Worm (Caenorhabditis elegans) whole organism, midembryonic: Measurements from ENCODE around the gene T10D4.19.
"Not testable (repeated sequence)": the region's sequence is repeated elsewhere in the genome, so short reads cannot be mapped to it uniquely, and the experiment has no call there.

ENCODE experiments used
- T22C8.4 ChIP-seq: fragments of 200-800 bp; sonication (Bioruptor generic); IDR thresholded peaks from 2 replicates; pipeline ENCODE4 v1.3.6; 2022; ENCODE audit warnings: missing genetic modification characterization, missing compliant biosample characterization
- cog-1 ChIP-seq: sonication (generic microtip); optimal IDR thresholded peaks from 2 replicates; lab custom pipeline; 2016; ENCODE audit warnings: missing genetic modification characterization, missing compliant biosample characterization
- flt-1 ChIP-seq: fragments of 200-800 bp; sonication (Bioruptor generic); IDR thresholded peaks from 2 replicates; pipeline ENCODE4 v1.3.6; 2022; ENCODE audit warnings: missing genetic modification characterization, missing compliant biosample characterization
- klf-2 ChIP-seq: fragments of 200-800 bp; sonication (Bioruptor generic); conservative IDR thresholded peaks from 2 replicates; pipeline ENCODE4 v1.3.6; 2022; ENCODE audit warnings: missing genetic modification reagents, missing genetic modification characterization, missing compliant biosample characterization
- med-1 ChIP-seq: sonication (generic microtip); optimal IDR thresholded peaks from 2 replicates; lab custom pipeline; 2017; ENCODE audit warnings: missing genetic modification characterization, mild to moderate bottlenecking, missing compliant biosample characterization, antibody characterized with exemption, missing genetic modification reagents; ENCODE audit not compliant: insufficient read depth
- ref-1 ChIP-seq: fragments of 200-800 bp; sonication (Bioruptor generic); conservative IDR thresholded peaks from 2 replicates; pipeline ENCODE4 v1.3.6; 2022; ENCODE audit warnings: missing genetic modification reagents, missing genetic modification characterization, missing compliant biosample characterization
- tab-1 ChIP-seq: fragments of 200-800 bp; sonication (Bioruptor generic); IDR thresholded peaks from 2 replicates; pipeline ENCODE4 v1.3.6; 2022; ENCODE audit warnings: missing genetic modification characterization, missing compliant biosample characterization
- ztf-23 ChIP-seq: fragments of 200-800 bp; sonication (Bioruptor generic); IDR thresholded peaks from 2 replicates; pipeline ENCODE4 v1.3.6; 2022; ENCODE audit warnings: missing genetic modification reagents, missing genetic modification characterization, missing compliant biosample characterization
- ztf-29 ChIP-seq: fragments of 200-800 bp; sonication (Bioruptor generic); IDR thresholded peaks from 2 replicates; pipeline ENCODE4 v1.3.6; 2022; ENCODE audit warnings: missing genetic modification reagents, missing genetic modification characterization, missing compliant biosample characterization

T10D4.19 gene

ce11 chrII:3117471-3117870 lies 34.2 kb upstream of the T10D4.19 start, which contains the start of gene T10D4.7:
Gene T10D4.7 (plus strand): TSS chrII:3117771.
- TF ChIP-seq T22C8.4 (GFP tag; lab: Robert Waterston, UW): no peak

ce11 chrII:3118907-3119382 lies 32.8 kb upstream of the T10D4.19 start, which contains the start of gene T10D4.6:
Gene T10D4.6 (plus strand): TSS chrII:3119332.
- TF ChIP-seq klf-2 (GFP tag; lab: Robert Waterston, UW) (no peak), cog-1 (tag; lab: Kevin White, UChicago) (peak; percentile 15), T22C8.4 (GFP tag; lab: Robert Waterston, UW) (peak; percentile 53)

ce11 chrII:3123206-3123605 lies 28.5 kb upstream of the T10D4.19 start, which contains the start of gene srh-71:
Gene srh-71 (plus strand): TSS chrII:3123506.
- TF ChIP-seq med-1 (GFP tag; lab: Kevin White, UChicago): no peak
- no peak for TF ChIP-seq ztf-29
- TF ChIP-seq ztf-23 (GFP tag; lab: Robert Waterston, UW): no peak
- no peak for TF ChIP-seq tab-1
- TF ChIP-seq flt-1: no peak
- TF ChIP-seq klf-2 (GFP tag; lab: Robert Waterston, UW): no peak
- TF ChIP-seq T22C8.4 (GFP tag; lab: Robert Waterston, UW): no peak
- no peak for TF ChIP-seq ref-1 (GFP tag; lab: Robert Waterston, UW)
- TF ChIP-seq cog-1 (tag; lab: Kevin White, UChicago): no peak

ce11 chrII:3126341-3126740 lies 25.4 kb upstream of the T10D4.19 start, which contains the start of gene ins-19:
Gene ins-19 (minus strand): TSS chrII:3126441.
- TF ChIP-seq ref-1 (GFP tag; lab: Robert Waterston, UW) (no peak), klf-2 (GFP tag; lab: Robert Waterston, UW) (no peak), ztf-23 (GFP tag; lab: Robert Waterston, UW) (no peak), T22C8.4 (GFP tag; lab: Robert Waterston, UW) (no peak), tab-1 (no peak), ztf-29 (no peak), cog-1 (tag; lab: Kevin White, UChicago) (no peak), flt-1 (no peak), med-1 (GFP tag; lab: Kevin White, UChicago) (no peak)

ce11 chrII:3126741-3127140 lies 25.0 kb upstream of the T10D4.19 start, which contains the start of gene ins-31:
Gene ins-31 (plus strand): TSS chrII:3127041.
- TF ChIP-seq ztf-23 (GFP tag; lab: Robert Waterston, UW): 0 out of 2 replicates have a peak, but pooled peaks have one; percentile 32

- TF ChIP-seq klf-2 (GFP tag; lab: Robert Waterston, UW) (no peak), ref-1 (GFP tag; lab: Robert Waterston, UW) (no peak), ztf-23 (GFP tag; lab: Robert Waterston, UW) (no peak), flt-1 (no peak), ztf-29 (no peak)
These were observed 22.7 kb upstream of the T10D4.19 start, which contains the start of gene chil-24 for ce11 chrII:3129007-3129406. Gene chil-24 (plus strand): TSS chrII:3129162.

ce11 chrII:3135293-3135692 lies 16.4 kb upstream of the T10D4.19 start:
- TF ChIP-seq ztf-29: peak; percentile 20; the same call in 1 of the 2 replicates
- TF ChIP-seq ztf-23 (GFP tag; lab: Robert Waterston, UW): no peak

- TF ChIP-seq med-1 (GFP tag; lab: Kevin White, UChicago) (no peak), cog-1 (tag; lab: Kevin White, UChicago) (no peak), flt-1 (no peak), tab-1 (no peak), ref-1 (GFP tag; lab: Robert Waterston, UW) (no peak)
These were observed 13.9 kb upstream of the T10D4.19 start, which contains the start of gene sri-54 for ce11 chrII:3137804-3138203. Gene sri-54 (minus strand): TSS chrII:3137904.

- not testable (repeated sequence) for TF ChIP-seq klf-2 (GFP tag; lab: Robert Waterston, UW); cog-1 (tag; lab: Kevin White, UChicago); flt-1
These were observed 8.9 kb upstream of the T10D4.19 start, which contains the start of gene sri-42 for ce11 chrII:3142855-3143254. Gene sri-42 (minus strand): TSS chrII:3142955.

- not testable (repeated sequence) for TF ChIP-seq ztf-29; T22C8.4 (GFP tag; lab: Robert Waterston, UW); med-1 (GFP tag; lab: Kevin White, UChicago)
These were observed 7.2 kb upstream of the T10D4.19 start, which contains the start of gene sri-43 for ce11 chrII:3144552-3144951. Gene sri-43 (minus strand): TSS chrII:3144652.

ce11 chrII:3145842-3146241 lies 5.9 kb upstream of the T10D4.19 start, which contains the start of gene T10D4.15:
Gene T10D4.15 (plus strand): TSS chrII:3146142.
- TF ChIP-seq T22C8.4 (GFP tag; lab: Robert Waterston, UW): no peak
- TF ChIP-seq klf-2 (GFP tag; lab: Robert Waterston, UW): no peak
- no peak for TF ChIP-seq cog-1 (tag; lab: Kevin White, UChicago)
- TF ChIP-seq ref-1 (GFP tag; lab: Robert Waterston, UW): no peak
- no peak for TF ChIP-seq ztf-23 (GFP tag; lab: Robert Waterston, UW)
- no peak for TF ChIP-seq tab-1
- TF ChIP-seq med-1 (GFP tag; lab: Kevin White, UChicago): no peak
- TF ChIP-seq flt-1: no peak
- TF ChIP-seq ztf-29: no peak
